Fruit fly (Drosophila melanogaster): Measurements from ENCODE around the gene CG34428.

The CG34428 gene

dm6 chr3L:13015823-13016465 is 45.6 kb upstream of the CG34428 start, which contains the start of gene CG11267 (continued):
- TF ChIP-seq bcd (GFP tag; optimal IDR thresholded peaks at IDR 0.05) (peak; percentile 84), CG10543 (GFP tag; optimal IDR thresholded peaks at IDR 0.05) (peak; percentile 91), CG9727 (GFP tag; optimal IDR thresholded peaks at IDR 0.05) (peak; percentile 82), CG12219 (GFP tag; optimal IDR thresholded peaks at IDR 0.05) (peak; percentile 81), CG10147 (GFP tag; optimal IDR thresholded peaks at IDR 0.05) (peak; percentile 87), CG11085 (GFP tag; IDR thresholded peaks at IDR 0.05) (peak; percentile 81), grau (tag; optimal IDR thresholded peaks at IDR 0.05) (peak; percentile 81), zen2 (GFP tag; IDR thresholded peaks at IDR 0.05; ENCODE audit: partially characterized antibody) (peak; percentile 53; the same call in 1 of the 3 replicates), CG1233 (GFP tag; optimal IDR thresholded peaks at IDR 0.05) (peak; percentile 86), CG18619 (GFP tag; optimal IDR thresholded peaks at IDR 0.05) (peak; percentile 73), CG5180 (GFP tag; optimal IDR thresholded peaks at IDR 0.05) (peak; percentile 71), CG17568 (GFP tag; optimal IDR thresholded peaks at IDR 0.05) (peak; percentile 62), MESR4 (GFP tag; optimal IDR thresholded peaks at IDR 0.05) (peak; percentile 53), Fer2 (tag; optimal IDR thresholded peaks at IDR 0.05) (peak; percentile 88), Bteb2 (GFP tag; optimal IDR thresholded peaks at IDR 0.05) (peak; percentile 70), mirr (GFP tag; optimal IDR thresholded peaks at IDR 0.05) (peak; percentile 90), CG1603 (tag; optimal IDR thresholded peaks at IDR 0.05) (peak; percentile 89), CG31365 (tag; optimal IDR thresholded peaks at IDR 0.05) (peak; percentile 69), CG10979 (tag; optimal IDR thresholded peaks at IDR 0.05) (peak; percentile 81), CG10959 (GFP tag; IDR thresholded peaks at IDR 0.05) (peak; percentile 77), Xbp1 (GFP tag; optimal IDR thresholded peaks at IDR 0.05) (peak; percentile 84), mam (GFP tag; optimal IDR thresholded peaks at IDR 0.05) (peak; percentile 75), CG2199 (GFP tag; IDR thresholded peaks at IDR 0.05) (peak; percentile 89), Pdp1 (GFP tag; optimal IDR thresholded peaks at IDR 0.05) (peak; percentile 77 to 99), PHDP (tag; optimal IDR thresholded peaks at IDR 0.05) (peak; percentile 81), B-H1 (GFP tag; IDR thresholded peaks at IDR 0.05) (peak; percentile 87), Atf3 (GFP tag; optimal IDR thresholded peaks at IDR 0.05) (peak; percentile 53), CG12769 (tag; optimal IDR thresholded peaks at IDR 0.05) (peak; percentile 83), da (GFP tag; optimal IDR thresholded peaks at IDR 0.05) (peak; percentile 32), CG6254 (GFP tag; optimal IDR thresholded peaks at IDR 0.05) (peak; percentile 71), tx (GFP tag; optimal IDR thresholded peaks at IDR 0.05) (peak; percentile 62), Blimp-1 (GFP tag; optimal IDR thresholded peaks at IDR 0.05) (peak; percentile 78), CG6813 (GFP tag; optimal IDR thresholded peaks at IDR 0.05) (peak; percentile 84), cad (GFP tag; optimal IDR thresholded peaks at IDR 0.05) (no peak), sim (GFP tag; IDR thresholded peaks at IDR 0.05) (peak; percentile 82), tin (GFP tag; optimal IDR thresholded peaks at IDR 0.05) (peak; percentile 87), CG18599 (GFP tag; optimal IDR thresholded peaks at IDR 0.05) (peak; percentile 92), vfl (GFP tag; optimal IDR thresholded peaks at IDR 0.05) (peak; percentile 71), Antp (GFP tag; optimal IDR thresholded peaks at IDR 0.05) (peak; percentile 69), CG12942 (GFP tag; optimal IDR thresholded peaks at IDR 0.05) (peak; percentile 72), ash1 (GFP tag; optimal IDR thresholded peaks at IDR 0.05) (peak; percentile 48), knrl (GFP tag; IDR thresholded peaks at IDR 0.05; ENCODE audit: partially characterized antibody) (no peak), nerfin-2 (GFP tag; IDR thresholded peaks at IDR 0.05; ENCODE audit: partially characterized antibody) (no peak), E2f2 (GFP tag; IDR thresholded peaks at IDR 0.05) (peak; percentile 60), CG10267 (tag; optimal IDR thresholded peaks at IDR 0.05) (peak; percentile 78), Mad (GFP tag; optimal IDR thresholded peaks at IDR 0.05) (peak; percentile 67), HmgD (GFP tag; optimal IDR thresholded peaks at IDR 0.05) (peak; percentile 76), NC2β (GFP tag; optimal IDR thresholded peaks at IDR 0.05) (peak; percentile 30)

Measured in whole organism, embryonic.